Worm (Caenorhabditis elegans): ENCODE results near the gene srbc-10.
A peak's percentile ranks its signal among the peaks of the same experiment; 100 is the strongest.

Gene srbc-10

ce11 chrV:7485000-7485399 lies 7.8 kb downstream of the srbc-10 start, which contains the start of gene srbc-8:
Gene srbc-8 (minus strand): TSS chrV:7485100.
- TF ChIP-seq gmeb-1 (tag; optimal IDR thresholded peaks at IDR 0.05) (no peak), blmp-1 (tag; optimal IDR thresholded peaks at IDR 0.05; ENCODE audit: insufficient read depth) (no peak), sma-9 (GFP tag; optimal IDR thresholded peaks at IDR 0.05) (no peak), sma-9 (tag; optimal IDR thresholded peaks at IDR 0.05) (no peak), sem-4 (tag; optimal IDR thresholded peaks at IDR 0.05) (no peak), aly-2 (tag; optimal IDR thresholded peaks at IDR 0.05) (no peak), ceh-82 (tag; optimal IDR thresholded peaks at IDR 0.05) (no peak)

- no peak for TF ChIP-seq mab-5 (tag; optimal IDR thresholded peaks at IDR 0.05)
- TF ChIP-seq unc-55 (GFP tag; optimal IDR thresholded peaks at IDR 0.05), result no peak
- no peak for TF ChIP-seq ztf-4 (tag; optimal IDR thresholded peaks at IDR 0.05)
Observed at ce11 chrV:7480949-7481348, 11.9 kb downstream of the srbc-10 start, which contains the start of gene C18B10.6. Gene C18B10.6 (minus strand): TSS chrV:7481049.

ce11 chrV:7478404-7478803 lies 14.4 kb downstream of the srbc-10 start, which contains the start of gene str-190:
Gene str-190 (minus strand): TSS chrV:7478504.
- no peak for TF ChIP-seq nhr-21 (tag; optimal IDR thresholded peaks at IDR 0.05)
- no peak for TF ChIP-seq zag-1 (tag; optimal IDR thresholded peaks at IDR 0.05)
- no peak for TF ChIP-seq nhr-129 (tag; optimal IDR thresholded peaks at IDR 0.05)
- no peak for TF ChIP-seq ceh-82 (tag; optimal IDR thresholded peaks at IDR 0.05)
- TF ChIP-seq unc-55 (GFP tag; optimal IDR thresholded peaks at IDR 0.05), result no peak
- TF ChIP-seq blmp-1 (tag; optimal IDR thresholded peaks at IDR 0.05; ENCODE audit: insufficient read depth), result no peak
- TF ChIP-seq ztf-1 (GFP tag; conservative IDR thresholded peaks at IDR 0.05), result no peak
- TF ChIP-seq sem-4 (tag; optimal IDR thresholded peaks at IDR 0.05), result no peak
- TF ChIP-seq fos-1 (tag; optimal IDR thresholded peaks at IDR 0.05), result no peak
- TF ChIP-seq lin-11 (tag; optimal IDR thresholded peaks at IDR 0.05), result no peak
- no peak for TF ChIP-seq nhr-23 (tag; optimal IDR thresholded peaks at IDR 0.05)

ce11 chrV:7476766-7477165 lies 16.1 kb downstream of the srbc-10 start, which contains the start of gene srh-125:
Gene srh-125 (minus strand): TSS chrV:7476866.
- TF ChIP-seq sem-4 (tag; optimal IDR thresholded peaks at IDR 0.05), result no peak
- no peak for TF ChIP-seq egl-27 (tag; optimal IDR thresholded peaks at IDR 0.05)
- TF ChIP-seq snpc-4 (tag; optimal IDR thresholded peaks at IDR 0.05), result no peak
- no peak for TF ChIP-seq unc-62 (GFP tag; optimal IDR thresholded peaks at IDR 0.05)
- TF ChIP-seq skn-1 (tag; optimal IDR thresholded peaks at IDR 0.05), result no peak
- no peak for TF ChIP-seq sma-3 (GFP tag; optimal IDR thresholded peaks at IDR 0.05)
- TF ChIP-seq nhr-129 (tag; optimal IDR thresholded peaks at IDR 0.05), result no peak
- TF ChIP-seq ztf-4 (tag; optimal IDR thresholded peaks at IDR 0.05), result no peak
- no peak for TF ChIP-seq gmeb-1 (tag; optimal IDR thresholded peaks at IDR 0.05)
- no peak for TF ChIP-seq ztf-1 (GFP tag; conservative IDR thresholded peaks at IDR 0.05)
- TF ChIP-seq lin-13 (GFP tag; optimal IDR thresholded peaks at IDR 0.05), result no peak
- TF ChIP-seq nhr-237 (tag; optimal IDR thresholded peaks at IDR 0.05), result no peak
- TF ChIP-seq ztf-11 (tag; optimal IDR thresholded peaks at IDR 0.05), result no peak
- no peak for TF ChIP-seq dmd-4 (tag; optimal IDR thresholded peaks at IDR 0.05)
- no peak for TF ChIP-seq ceh-16 (tag; optimal IDR thresholded peaks at IDR 0.05)
- no peak for TF ChIP-seq lin-11 (tag; optimal IDR thresholded peaks at IDR 0.05)
- TF ChIP-seq nhr-12 (tag; optimal IDR thresholded peaks at IDR 0.05), result no peak

- TF ChIP-seq mbf-1 (tag; optimal IDR thresholded peaks at IDR 0.05) (no peak), Y55F3AM.14 (GFP tag; optimal IDR thresholded peaks at IDR 0.05) (no peak), nhr-129 (tag; optimal IDR thresholded peaks at IDR 0.05) (no peak)
Observed at ce11 chrV:7472815-7473214, 20.0 kb downstream of the srbc-10 start, which contains the start of gene str-28. Gene str-28 (minus strand): TSS chrV:7472915.

- TF ChIP-seq gmeb-1 (tag; optimal IDR thresholded peaks at IDR 0.05), result peak; percentile 56
- peak in 1 of 2 experiments; percentile 57 for TF ChIP-seq mdl-1 (tag; optimal IDR thresholded peaks at IDR 0.05)
- TF ChIP-seq elt-1 (tag; optimal IDR thresholded peaks at IDR 0.05), result no peak
- peak; percentile 75 for TF ChIP-seq crh-2 (tag; optimal IDR thresholded peaks at IDR 0.05)
- peak; percentile 56 for TF ChIP-seq mab-5 (tag; optimal IDR thresholded peaks at IDR 0.05)
- peak in 1 of 2 experiments; percentile 2 for TF ChIP-seq lsy-2 (tag; optimal IDR thresholded peaks at IDR 0.05)
- TF ChIP-seq lin-13 (GFP tag; optimal IDR thresholded peaks at IDR 0.05), result peak; percentile 53
- TF ChIP-seq F13H6.1 (tag; optimal IDR thresholded peaks at IDR 0.05), result peak; percentile 78
- TF ChIP-seq fos-1 (tag; optimal IDR thresholded peaks at IDR 0.05), result peak; percentile 55
- peak; percentile 87 for TF ChIP-seq C34F6.9 (tag; optimal IDR thresholded peaks at IDR 0.05)
- TF ChIP-seq lin-11 (tag; optimal IDR thresholded peaks at IDR 0.05), result peak; percentile 36
- TF ChIP-seq snpc-4 (tag; optimal IDR thresholded peaks at IDR 0.05), result no peak
- TF ChIP-seq zag-1 (tag; optimal IDR thresholded peaks at IDR 0.05), result peak; percentile 13
- no peak for TF ChIP-seq nhr-77 (tag; optimal IDR thresholded peaks at IDR 0.05)
Observed at ce11 chrV:7465509-7465908, 27.3 kb downstream of the srbc-10 start, which contains the start of gene F25E5.1. Gene F25E5.1 (plus strand): TSS chrV:7465884.
